Worm (Caenorhabditis elegans) whole organism, L4/young adult: ENCODE results near the gene clec-47.

Experiments
- W03F9.2 ChIP-seq: fragments of 150-350 bp; optimal IDR thresholded peaks from 2 replicates; lab custom pipeline; 2014; ENCODE audit warnings: missing biosample characterization, missing genetic modification characterization
- him-1 ChIP-seq: sonication (generic microtip); optimal IDR thresholded peaks from 2 replicates; lab custom pipeline; 2016; ENCODE audit warnings: missing genotype, missing genetic modification reagents, missing genetic modification characterization, missing compliant biosample characterization

- no peak for TF ChIP-seq him-1
- no peak for TF ChIP-seq W03F9.2 (tag; lab: Kevin White, UChicago)
Measured at ce11 chrV:15152010-15152409, 23.5 kb upstream of the clec-47 start.
